Worm (Caenorhabditis elegans): Measurements from ENCODE around the gene C18B2.2.

C18B2.2 gene

ce11 chrX:3596303-3596772 lies 26.9 kb upstream of the C18B2.2 start, which contains the start of gene T27A10.6:
Gene T27A10.6 (minus strand): TSS chrX:3596353.
- peak; percentile 55 for TF ChIP-seq hlh-11 (tag; optimal IDR thresholded peaks at IDR 0.05)
- peak; percentile 41 for TF ChIP-seq mxl-3 (GFP tag; optimal IDR thresholded peaks at IDR 0.05)
- TF ChIP-seq nhr-10 (tag; optimal IDR thresholded peaks at IDR 0.05): no peak
- TF ChIP-seq unc-62 (GFP tag; optimal IDR thresholded peaks at IDR 0.05 in 1 of 2): peak in 1 of 2 experiments; percentile 9
- no peak for TF ChIP-seq unc-62 (tag; optimal IDR thresholded peaks at IDR 0.05)

ce11 chrX:3596967-3597366 lies 26.3 kb upstream of the C18B2.2 start:
- TF ChIP-seq ceh-28 (tag; optimal IDR thresholded peaks at IDR 0.05): no peak
- no peak for TF ChIP-seq ces-1 (GFP tag; optimal IDR thresholded peaks at IDR 0.05)
- TF ChIP-seq nhr-10 (tag; optimal IDR thresholded peaks at IDR 0.05): no peak
- no peak for TF ChIP-seq saeg-2 (GFP tag; IDR thresholded peaks at IDR 0.05)
- no peak for TF ChIP-seq F49E8.2 (tag; optimal IDR thresholded peaks at IDR 0.05; ENCODE audit: borderline replicate concordance)
- no peak for TF ChIP-seq F26F4.8 (GFP tag; conservative IDR thresholded peaks at IDR 0.05)
- no peak for TF ChIP-seq ceh-32 (tag; optimal IDR thresholded peaks at IDR 0.05; ENCODE audit: poor library complexity)
- no peak for TF ChIP-seq mxl-3 (GFP tag; optimal IDR thresholded peaks at IDR 0.05)
- no peak for TF ChIP-seq lin-13 (GFP tag; optimal IDR thresholded peaks at IDR 0.05)
- no peak for TF ChIP-seq skn-1 (tag; optimal IDR thresholded peaks at IDR 0.05)
- TF ChIP-seq nhr-48 (tag; optimal IDR thresholded peaks at IDR 0.05): no peak
- no peak for TF ChIP-seq F10B5.3 (tag; optimal IDR thresholded peaks at IDR 0.05)

ce11 chrX:3599860-3600259 lies 23.4 kb upstream of the C18B2.2 start:
- no peak for TF ChIP-seq zfp-2 (tag; optimal IDR thresholded peaks at IDR 0.05)
- TF ChIP-seq daf-16 (GFP tag; optimal IDR thresholded peaks at IDR 0.05): peak in 1 of 2 experiments; percentile 84
- no peak for TF ChIP-seq daf-16 (tag; optimal IDR thresholded peaks at IDR 0.05)

- TF ChIP-seq nhr-28 (tag; optimal IDR thresholded peaks at IDR 0.05) (peak; percentile 57), jun-1 (tag; optimal IDR thresholded peaks at IDR 0.05) (no peak), zip-11 (GFP tag; IDR thresholded peaks at IDR 0.05) (no peak), egl-43 (GFP tag; IDR thresholded peaks at IDR 0.05) (no peak), pqm-1 (tag; optimal IDR thresholded peaks at IDR 0.05) (peak; percentile 46), hlh-11 (tag; optimal IDR thresholded peaks at IDR 0.05) (peak; percentile 47), lin-13 (GFP tag; optimal IDR thresholded peaks at IDR 0.05) (no peak), lsy-2 (tag; optimal IDR thresholded peaks at IDR 0.05) (no peak), ztf-7 (tag; optimal IDR thresholded peaks at IDR 0.05) (no peak), cey-2 (tag; optimal IDR thresholded peaks at IDR 0.05; ENCODE audit: borderline replicate concordance, insufficient read depth) (no peak), tra-1 (GFP tag; IDR thresholded peaks at IDR 0.05) (no peak), ceh-82 (tag; optimal IDR thresholded peaks at IDR 0.05) (no peak), aly-2 (tag; optimal IDR thresholded peaks at IDR 0.05) (no peak), nhr-25 (tag; optimal IDR thresholded peaks at IDR 0.05; ENCODE audit: borderline replicate concordance, insufficient read depth) (no peak), lin-39 (tag; optimal IDR thresholded peaks at IDR 0.05) (no peak), mdt-29 (GFP tag; IDR thresholded peaks at IDR 0.05) (no peak), ctbp-1 (GFP tag; IDR thresholded peaks at IDR 0.05) (no peak), nhr-237 (tag; optimal IDR thresholded peaks at IDR 0.05) (no peak), snpc-4 (tag; optimal IDR thresholded peaks at IDR 0.05) (no peak), tag-97 (GFP tag; IDR thresholded peaks at IDR 0.05) (no peak), ZK337.2 (GFP tag; IDR thresholded peaks at IDR 0.05) (no peak), unc-130 (GFP tag; optimal IDR thresholded peaks at IDR 0.05) (no peak), dmd-6 (GFP tag; IDR thresholded peaks at IDR 0.05) (peak; percentile 13; the same call in 1 of the 2 replicates), aha-1 (tag) (no peak), hlh-30 (tag; optimal IDR thresholded peaks at IDR 0.05; ENCODE audit: insufficient read depth) (no peak), daf-16 (GFP tag; optimal IDR thresholded peaks at IDR 0.05) (no peak), daf-16 (tag; optimal IDR thresholded peaks at IDR 0.05) (peak; percentile 80), daf-19 (GFP tag; conservative IDR thresholded peaks at IDR 0.05) (no peak), hmg-1.1 (GFP tag; IDR thresholded peaks at IDR 0.05) (no peak), fkh-10 (GFP tag; optimal IDR thresholded peaks at IDR 0.05) (no peak), dve-1 (tag; optimal IDR thresholded peaks at IDR 0.05; ENCODE audit: insufficient read depth) (peak; percentile 63), spr-1 (tag; optimal IDR thresholded peaks at IDR 0.05) (no peak), F10B5.3 (tag; optimal IDR thresholded peaks at IDR 0.05) (no peak)
Observed at ce11 chrX:3600390-3600789, 22.9 kb upstream of the C18B2.2 start, which contains the start of gene cgr-1. Gene cgr-1 (minus strand): TSS chrX:3600457.

All from whole organism, L4 larva.